Worm (Caenorhabditis elegans) whole organism, late embryonic: ENCODE measurements around the gene W06D11.5.

Experiments used
- C38D4.7 ChIP-seq: fragments of 200-800 bp; sonication (Bioruptor generic); optimal IDR thresholded peaks from 2 replicates; lab custom pipeline; 2018; ENCODE audit warnings: mild to moderate bottlenecking, missing genetic modification characterization, moderate library complexity, missing compliant biosample characterization
- K09A11.1 ChIP-seq: sonication (generic microtip); optimal IDR thresholded peaks from 2 replicates; lab custom pipeline; 2017; ENCODE audit warnings: antibody characterized with exemption, mild to moderate bottlenecking, missing genetic modification characterization, missing compliant biosample characterization; ENCODE audit not compliant: insufficient read depth
- Y22D7AL.16 ChIP-seq: sonication (generic microtip); optimal IDR thresholded peaks from 2 replicates; lab custom pipeline; 2016; ENCODE audit warnings: missing genetic modification characterization, missing compliant biosample characterization
- ahr-1 ChIP-seq: sonication (generic microtip); optimal IDR thresholded peaks from 2 replicates; lab custom pipeline; 2016; ENCODE audit warnings: missing genetic modification characterization, missing compliant biosample characterization
- ceh-14 ChIP-seq: sonication (generic microtip); optimal IDR thresholded peaks from 2 replicates; lab custom pipeline; 2016; ENCODE audit warnings: missing genotype, missing genetic modification characterization, missing compliant biosample characterization
- ceh-19 ChIP-seq: fragments of 200-800 bp; sonication (Bioruptor generic); optimal IDR thresholded peaks from 2 replicates; lab custom pipeline; 2018; ENCODE audit warnings: mild to moderate bottlenecking, missing genetic modification characterization, missing compliant biosample characterization
- ceh-2 ChIP-seq: sonication (generic microtip); optimal IDR thresholded peaks from 2 replicates; lab custom pipeline; 2016; ENCODE audit warnings: missing genotype, missing genetic modification characterization, missing compliant biosample characterization
- ceh-30 ChIP-seq: fragments of 150-350 bp; optimal IDR thresholded peaks from 2 replicates; lab custom pipeline; 2014; ENCODE audit warnings: missing biosample characterization, missing genetic modification characterization
- ceh-31 ChIP-seq: sonication (generic microtip); optimal IDR thresholded peaks from 2 replicates; lab custom pipeline; 2016; ENCODE audit warnings: missing genetic modification characterization, missing compliant biosample characterization
- ceh-34 ChIP-seq: sonication (generic microtip); optimal IDR thresholded peaks from 2 replicates; lab custom pipeline; 2016; ENCODE audit warnings: mild to moderate bottlenecking, missing genetic modification characterization, missing compliant biosample characterization
- ceh-48 ChIP-seq: sonication (generic microtip); optimal IDR thresholded peaks from 2 replicates; lab custom pipeline; 2016; ENCODE audit warnings: missing genetic modification characterization, inconsistent platforms, missing compliant biosample characterization
- ceh-6 ChIP-seq: fragments of 200-800 bp; sonication (Bioruptor generic); optimal IDR thresholded peaks from 2 replicates; lab custom pipeline; 2018; ENCODE audit warnings: mild to moderate bottlenecking, missing genetic modification characterization, missing compliant biosample characterization
- ceh-9 ChIP-seq: sonication (generic microtip); optimal IDR thresholded peaks from 2 replicates; lab custom pipeline; 2016; ENCODE audit warnings: mild to moderate bottlenecking, missing genetic modification characterization, inconsistent platforms, missing compliant biosample characterization
- che-1 ChIP-seq: sonication (generic microtip); optimal IDR thresholded peaks from 2 replicates; lab custom pipeline; 2016; ENCODE audit warnings: mild to moderate bottlenecking, missing genetic modification characterization, missing compliant biosample characterization
- dmd-4 ChIP-seq: sonication (generic microtip); optimal IDR thresholded peaks from 2 replicates; lab custom pipeline; 2016; ENCODE audit warnings: borderline replicate concordance, missing genetic modification characterization, missing compliant biosample characterization
- dve-1 ChIP-seq: sonication (generic microtip); optimal IDR thresholded peaks from 2 replicates; lab custom pipeline; 2017; ENCODE audit warnings: antibody characterized with exemption, mild to moderate bottlenecking, missing genetic modification characterization, missing compliant biosample characterization
- ets-4 ChIP-seq: sonication (generic microtip); optimal IDR thresholded peaks from 2 replicates; lab custom pipeline; 2016; ENCODE audit warnings: missing genetic modification characterization, missing compliant biosample characterization
- eyg-1 ChIP-seq: sonication (generic microtip); optimal IDR thresholded peaks from 2 replicates; lab custom pipeline; 2016; ENCODE audit warnings: missing genotype, missing genetic modification characterization, missing compliant biosample characterization
- fax-1 ChIP-seq: sonication (generic microtip); optimal IDR thresholded peaks from 2 replicates; lab custom pipeline; 2016; ENCODE audit warnings: missing genotype, missing genetic modification characterization, missing compliant biosample characterization
- fkh-10 ChIP-seq: fragments of 150-350 bp; optimal IDR thresholded peaks from 2 replicates; lab custom pipeline; 2014; ENCODE audit warnings: missing biosample characterization, missing genetic modification reagents, missing genetic modification characterization
- gmeb-2 ChIP-seq: sonication (generic microtip); optimal IDR thresholded peaks from 2 replicates; lab custom pipeline; 2016; ENCODE audit warnings: missing genetic modification characterization, inconsistent platforms, missing compliant biosample characterization
- hlh-13 ChIP-seq: fragments of 200-800 bp; sonication (Bioruptor generic); optimal IDR thresholded peaks from 2 replicates; lab custom pipeline; 2018; ENCODE audit warnings: mild to moderate bottlenecking, missing genetic modification characterization, missing compliant biosample characterization
- hlh-15 ChIP-seq: sonication (generic microtip); optimal IDR thresholded peaks from 2 replicates; lab custom pipeline; 2016; ENCODE audit warnings: missing genetic modification characterization, missing compliant biosample characterization
- hlh-6 ChIP-seq: sonication (generic microtip); optimal IDR thresholded peaks from 2 replicates; lab custom pipeline; 2016; ENCODE audit warnings: missing genotype, missing genetic modification characterization, missing compliant biosample characterization
- lim-6 ChIP-seq: sonication (generic microtip); optimal IDR thresholded peaks from 2 replicates; lab custom pipeline; 2016; ENCODE audit warnings: missing genetic modification characterization, missing compliant biosample characterization
- nfya-1 ChIP-seq: sonication (generic microtip); optimal IDR thresholded peaks from 2 replicates; lab custom pipeline; 2017; ENCODE audit warnings: missing genetic modification characterization, mild to moderate bottlenecking, missing compliant biosample characterization, antibody characterized with exemption, moderate library complexity
- nhr-11 ChIP-seq: fragments of 150-350 bp; optimal IDR thresholded peaks from 2 replicates; lab custom pipeline; 2014; ENCODE audit warnings: missing biosample characterization, missing genetic modification characterization
- npax-4 ChIP-seq: sonication (generic microtip); optimal IDR thresholded peaks from 2 replicates; lab custom pipeline; 2016; ENCODE audit warnings: missing genetic modification characterization, missing compliant biosample characterization
- pat-9 ChIP-seq: fragments of 200-800 bp; sonication (Bioruptor generic); optimal IDR thresholded peaks from 2 replicates; lab custom pipeline; 2018; ENCODE audit warnings: mild to moderate bottlenecking, missing genetic modification characterization, moderate library complexity, missing compliant biosample characterization
- pax-1 ChIP-seq: fragments of 150-350 bp; optimal IDR thresholded peaks from 2 replicates; lab custom pipeline; 2014; ENCODE audit warnings: missing biosample characterization, missing genetic modification characterization
- pros-1 ChIP-seq: fragments of 150-350 bp; optimal IDR thresholded peaks from 2 replicates; lab custom pipeline; 2014; ENCODE audit warnings: missing biosample characterization, missing genetic modification reagents, missing genetic modification characterization
- ref-2 ChIP-seq: sonication (generic microtip); optimal IDR thresholded peaks from 2 replicates; lab custom pipeline; 2016; ENCODE audit warnings: missing genetic modification characterization, missing compliant biosample characterization
- sdc-2 ChIP-seq: sonication (generic microtip); optimal IDR thresholded peaks from 2 replicates; lab custom pipeline; 2016; ENCODE audit warnings: missing genotype, missing genetic modification characterization, missing compliant biosample characterization
- sox-2 ChIP-seq: fragments of 200-800 bp; sonication (Bioruptor generic); IDR thresholded peaks from 2 replicates; pipeline ENCODE4 v1.3.6; 2022; ENCODE audit warnings: missing genetic modification reagents, missing genetic modification characterization, missing compliant biosample characterization
- syd-9 ChIP-seq: sonication (generic microtip); optimal IDR thresholded peaks from 2 replicates; lab custom pipeline; 2016; ENCODE audit warnings: mild to moderate bottlenecking, missing genetic modification characterization, moderate library complexity, missing compliant biosample characterization
- tbx-2 ChIP-seq: sonication (generic microtip); optimal IDR thresholded peaks from 2 replicates; lab custom pipeline; 2016; ENCODE audit warnings: missing genetic modification characterization, missing compliant biosample characterization
- tbx-7 ChIP-seq: sonication (generic microtip); optimal IDR thresholded peaks from 2 replicates; lab custom pipeline; 2016; ENCODE audit warnings: missing genotype, missing genetic modification characterization, missing compliant biosample characterization
- ttx-3 ChIP-seq: sonication (generic microtip); optimal IDR thresholded peaks from 2 replicates; lab custom pipeline; 2016; ENCODE audit warnings: missing genetic modification reagents, missing genetic modification characterization, missing compliant biosample characterization
- unc-3 ChIP-seq, 2 experiments: fragments of 200-800 bp in 1 of 2; sonication (Bioruptor generic) in 1 of 2; sonication (generic microtip) in 1 of 2; conservative IDR thresholded peaks in 1 of 2; optimal IDR thresholded peaks in 1 of 2; 2 replicates each; pipeline versions ENCODE4 v1.3.6 to Lab custom; 2016 to 2022; ENCODE audit warnings: missing compliant biosample characterization in 2 of 2, missing genetic modification characterization in 2 of 2, missing genetic modification reagents in 1 of 2
- unc-42 ChIP-seq: sonication (generic microtip); optimal IDR thresholded peaks from 2 replicates; lab custom pipeline; 2016; ENCODE audit warnings: missing genotype, missing genetic modification characterization, missing compliant biosample characterization
- unc-86 ChIP-seq: sonication (generic microtip); optimal IDR thresholded peaks from 2 replicates; lab custom pipeline; 2016; ENCODE audit warnings: missing genetic modification characterization, missing compliant biosample characterization
- zip-5 ChIP-seq: sonication (generic microtip); optimal IDR thresholded peaks from 2 replicates; lab custom pipeline; 2016; ENCODE audit warnings: missing genetic modification characterization, missing compliant biosample characterization

W06D11.5 gene

DNA sequence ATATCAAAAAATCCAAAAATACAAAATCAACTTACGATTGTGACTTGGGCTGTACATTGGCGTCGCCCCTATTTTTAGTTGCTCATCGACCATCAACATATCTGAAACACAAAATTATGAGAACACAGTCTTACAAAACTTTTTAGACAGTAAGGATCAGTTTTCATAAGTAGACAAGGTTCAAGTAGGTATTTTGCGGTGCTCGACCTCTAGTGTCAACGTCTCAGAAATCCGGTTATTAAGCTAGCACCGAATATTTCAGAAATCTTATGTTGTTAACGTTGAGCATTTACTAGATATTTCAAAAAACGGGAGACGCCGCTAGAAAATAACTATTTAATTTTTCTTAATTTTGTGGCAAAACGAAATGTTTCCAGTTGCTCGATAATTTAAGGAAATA, 29.1 kb upstream of the W06D11.5 start, which contains the start of gene otpl-8:
Gene otpl-8 (minus strand): TSS at position 101 of the 400 bp plus-strand sequence.
- no peak for TF ChIP-seq ref-2 (tag; lab: Kevin White, UChicago)
- TF ChIP-seq sox-2 (GFP tag; lab: Robert Waterston, UW): no peak
- TF ChIP-seq ceh-31 (tag; lab: Kevin White, UChicago): no peak
- no peak for TF ChIP-seq ceh-19 (GFP tag; lab: Kevin White, UChicago)
- TF ChIP-seq tbx-7 (tag; lab: Kevin White, UChicago): no peak
- TF ChIP-seq ets-4 (tag; lab: Kevin White, UChicago): no peak
- TF ChIP-seq tbx-2 (tag; lab: Kevin White, UChicago): no peak
- TF ChIP-seq zip-5 (tag; lab: Kevin White, UChicago): no peak
- TF ChIP-seq ttx-3 (tag; lab: Kevin White, UChicago): no peak
- no peak for TF ChIP-seq ceh-34
- no peak for TF ChIP-seq fkh-10 (GFP tag; lab: Kevin White, UChicago)

DNA sequence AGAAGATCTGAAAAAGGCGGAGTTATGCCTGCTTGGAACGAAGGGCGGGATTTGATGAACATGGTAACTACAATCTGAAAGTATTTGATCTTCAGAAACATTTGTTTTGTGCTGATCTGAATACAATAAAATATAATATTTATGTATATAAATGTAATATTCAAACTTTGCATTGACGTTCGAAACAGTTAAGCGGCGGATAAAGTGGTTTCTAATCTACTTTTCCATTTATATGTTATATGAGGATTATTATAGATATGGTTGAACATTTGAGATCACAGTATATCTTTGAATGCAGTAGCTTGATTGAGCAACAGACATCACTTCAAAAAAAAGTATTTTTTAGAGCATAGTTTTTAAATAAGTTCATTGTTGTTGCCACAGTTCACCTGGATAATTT, 26.1 kb upstream of the W06D11.5 start, which contains the start of gene H19J13.2:
Gene H19J13.2 (minus strand): TSS at position 101 of the 400 bp plus-strand sequence.
- TF ChIP-seq ceh-31 (tag; lab: Kevin White, UChicago) (no peak), ceh-2 (tag; lab: Kevin White, UChicago) (no peak)

DNA sequence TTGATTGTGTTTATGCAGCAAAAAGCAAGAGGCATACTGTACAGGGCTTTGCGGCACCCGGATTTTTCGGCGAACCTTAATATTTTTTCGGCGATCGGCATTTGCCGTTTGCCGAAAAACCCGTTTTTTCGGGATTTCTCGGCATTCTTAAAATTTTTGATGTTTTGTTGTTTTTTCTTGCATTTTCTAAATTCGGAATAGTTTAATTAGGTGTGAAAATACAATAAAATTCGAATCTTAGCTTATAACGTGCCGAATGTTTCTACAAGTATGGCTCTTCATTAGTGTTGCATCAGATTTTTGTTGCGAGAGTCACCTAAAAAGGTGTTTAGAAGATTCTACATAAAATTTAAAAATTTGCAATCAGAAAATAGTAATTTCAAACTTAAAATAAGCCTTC, 24.4 kb upstream of the W06D11.5 start, which contains the start of gene C04B4.6:
Gene C04B4.6 (minus strand): TSS at position 101 of the 400 bp plus-strand sequence.
- no peak for TF ChIP-seq npax-4 (tag; lab: Kevin White, UChicago)
- TF ChIP-seq che-1 (tag; lab: Kevin White, UChicago): no peak
- TF ChIP-seq lim-6 (tag; lab: Kevin White, UChicago): no peak
- no peak for TF ChIP-seq unc-42 (tag; lab: Kevin White, UChicago)
- no peak for TF ChIP-seq ceh-14
- TF ChIP-seq, all 69 proteins: peak for 0

DNA sequence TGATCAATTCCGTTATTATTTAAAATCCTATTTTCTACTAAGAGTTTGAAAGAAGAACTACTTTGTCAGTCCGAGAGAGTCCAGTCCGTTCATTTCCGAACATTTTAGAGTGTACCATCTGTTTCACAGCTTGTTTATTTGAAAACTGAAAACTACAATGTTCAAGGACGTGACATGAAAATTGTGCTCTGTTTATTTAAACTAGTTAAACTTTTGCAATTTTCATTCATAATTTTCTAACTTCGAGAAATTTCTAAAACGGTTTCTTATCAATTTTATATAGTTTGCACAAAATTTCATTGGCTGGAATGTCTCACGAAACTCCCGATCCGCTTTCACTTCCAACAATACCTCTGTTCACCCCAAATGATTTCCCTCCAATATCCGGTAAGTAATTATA, 19.5 kb upstream of the W06D11.5 start, which contains the start of gene C04B4.1:
Gene C04B4.1 (plus strand): TSS at position 301 of the 400 bp plus-strand sequence.
- no peak for TF ChIP-seq pat-9 (tag; lab: Kevin White, UChicago)
- no peak for TF ChIP-seq tbx-7 (tag; lab: Kevin White, UChicago)
- TF ChIP-seq ceh-19 (GFP tag; lab: Kevin White, UChicago): no peak
- TF ChIP-seq ceh-2 (tag; lab: Kevin White, UChicago): no peak
- TF ChIP-seq ceh-31 (tag; lab: Kevin White, UChicago): no peak
- no peak for TF ChIP-seq lim-6 (tag; lab: Kevin White, UChicago)
- no peak for TF ChIP-seq nfya-1
- TF ChIP-seq dve-1 (tag; lab: Kevin White, UChicago): no peak
- TF ChIP-seq C38D4.7 (GFP tag; lab: Kevin White, UChicago): no peak
- no peak for TF ChIP-seq unc-86 (tag; lab: Kevin White, UChicago)
- no peak for TF ChIP-seq hlh-13 (GFP tag; lab: Kevin White, UChicago)
- no peak for TF ChIP-seq dmd-4 (tag; lab: Kevin White, UChicago)
- no peak for TF ChIP-seq fax-1 (tag; lab: Kevin White, UChicago)
- TF ChIP-seq Y22D7AL.16 (tag; lab: Kevin White, UChicago): no peak
- TF ChIP-seq unc-3 (GFP tag; conservative IDR thresholded peaks at IDR 0.05; lab: Robert Waterston, UW): no peak
- no peak for TF ChIP-seq unc-3 (tag; optimal IDR thresholded peaks at IDR 0.05; lab: Kevin White, UChicago)
- TF ChIP-seq ceh-9: no peak
- TF ChIP-seq ceh-48: no peak
- TF ChIP-seq K09A11.1: no peak
- no peak for TF ChIP-seq gmeb-2 (tag; lab: Kevin White, UChicago)

DNA sequence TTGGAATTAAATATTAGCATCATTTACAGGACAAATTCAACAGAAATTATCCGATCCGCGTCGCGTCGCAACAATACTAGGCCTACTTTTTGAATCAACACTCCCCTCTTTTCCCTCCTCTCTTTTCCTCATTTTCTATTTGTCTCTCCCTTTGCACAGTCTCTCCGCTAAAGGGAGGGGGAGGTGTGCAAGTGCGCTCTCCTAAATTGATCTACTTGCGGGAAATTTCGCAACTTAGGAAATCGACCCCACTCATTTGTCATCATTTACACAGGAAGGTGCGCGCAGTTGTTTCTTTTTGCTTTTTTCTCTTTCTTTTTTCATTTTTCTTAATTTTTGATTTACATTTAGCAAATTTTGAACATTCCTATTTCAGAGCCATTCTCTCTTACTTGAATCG, 17.0 kb upstream of the W06D11.5 start, which contains the start of gene C04B4.2:
Gene C04B4.2 (plus strand): TSS at position 371 of the 400 bp plus-strand sequence.
- TF ChIP-seq gmeb-2 (tag; lab: Kevin White, UChicago) (no peak), ahr-1 (tag; lab: Kevin White, UChicago) (no peak), K09A11.1 (no peak), dmd-4 (tag; lab: Kevin White, UChicago) (no peak), pros-1 (tag; lab: Kevin White, UChicago) (no peak), unc-3 (GFP tag; conservative IDR thresholded peaks at IDR 0.05; lab: Robert Waterston, UW) (no peak), unc-3 (tag; optimal IDR thresholded peaks at IDR 0.05; lab: Kevin White, UChicago) (no peak), ceh-6 (GFP tag; lab: Kevin White, UChicago) (no peak), hlh-15 (tag; lab: Kevin White, UChicago) (no peak), sdc-2 (tag; lab: Kevin White, UChicago) (no peak), eyg-1 (tag; lab: Kevin White, UChicago) (no peak), ceh-30 (no peak), C38D4.7 (GFP tag; lab: Kevin White, UChicago) (no peak), ceh-2 (tag; lab: Kevin White, UChicago) (no peak), unc-86 (tag; lab: Kevin White, UChicago) (no peak), pax-1 (no peak), fax-1 (tag; lab: Kevin White, UChicago) (no peak), nhr-11 (tag; lab: Kevin White, UChicago) (no peak), hlh-6 (tag; lab: Kevin White, UChicago) (no peak), hlh-13 (GFP tag; lab: Kevin White, UChicago) (no peak), syd-9 (no peak)
